Fruit fly (Drosophila melanogaster) whole organism, prepupa: ENCODE results near the gene CG14082.

ENCODE experiments used
- Blimp-1 ChIP-seq: fragments of 200-800 bp; sonication (Bioruptor generic); optimal IDR thresholded peaks from 3 replicates; lab custom pipeline; 2017; ENCODE audit warnings: missing biosample characterization, missing genetic modification characterization, mild to moderate bottlenecking, moderate library complexity, missing genetic modification reagents
- CG10669 ChIP-seq: fragments of 200-800 bp; sonication (Bioruptor generic); optimal IDR thresholded peaks from 3 replicates; lab custom pipeline; 2018; ENCODE audit warnings: missing biosample characterization, mild to moderate bottlenecking, missing genetic modification characterization, moderate library complexity
- CG11902 ChIP-seq: fragments of 200-800 bp; sonication (Bioruptor generic); optimal IDR thresholded peaks from 3 replicates; lab custom pipeline; 2016; ENCODE audit warnings: missing biosample characterization, missing genetic modification characterization
- CG1621 ChIP-seq: fragments of 200-800 bp; sonication (Bioruptor generic); optimal IDR thresholded peaks from 3 replicates; lab custom pipeline; 2018; ENCODE audit warnings: missing biosample characterization, mild to moderate bottlenecking, missing genetic modification characterization
- CG16779 ChIP-seq: fragments of 200-800 bp; sonication (Bioruptor generic); optimal IDR thresholded peaks from 3 replicates; lab custom pipeline; 2017; ENCODE audit warnings: missing biosample characterization, mild to moderate bottlenecking, missing genetic modification characterization
- CG3032 ChIP-seq: fragments of 200-800 bp; optimal IDR thresholded peaks from 2 replicates; lab custom pipeline; 2019; ENCODE audit warnings: missing biosample characterization, mild to moderate bottlenecking, missing genetic modification characterization, moderate library complexity
- CG31627 ChIP-seq: fragments of 200-800 bp; sonication (Bioruptor generic); optimal IDR thresholded peaks from 3 replicates; lab custom pipeline; 2016; ENCODE audit warnings: missing biosample characterization, missing genetic modification characterization
- CG32006 ChIP-seq: fragments of 200-800 bp; sonication (Bioruptor generic); optimal IDR thresholded peaks from 3 replicates; lab custom pipeline; 2017; ENCODE audit warnings: missing biosample characterization, mild to moderate bottlenecking, missing genetic modification characterization
- CG3919 ChIP-seq: fragments of 200-800 bp; sonication (Bioruptor generic); optimal IDR thresholded peaks from 3 replicates; lab custom pipeline; 2016; ENCODE audit warnings: missing biosample characterization, missing genetic modification characterization
- CG6808 ChIP-seq: fragments of 200-800 bp; sonication (Bioruptor generic); optimal IDR thresholded peaks from 3 replicates; lab custom pipeline; 2017; ENCODE audit warnings: missing biosample characterization, missing genetic modification characterization, mild to moderate bottlenecking, moderate library complexity, missing genetic modification reagents
- CG6854 ChIP-seq: fragments of 200-800 bp; sonication (Bioruptor generic); optimal IDR thresholded peaks from 2 replicates; lab custom pipeline; 2017; ENCODE audit warnings: missing biosample characterization, mild to moderate bottlenecking, missing genetic modification characterization
- CG7368 ChIP-seq: fragments of 200-800 bp; sonication (Bioruptor generic); optimal IDR thresholded peaks from 3 replicates; lab custom pipeline; 2016; ENCODE audit warnings: missing biosample characterization, missing genetic modification characterization
- CG8119 ChIP-seq: fragments of 200-800 bp; sonication (Bioruptor generic); IDR thresholded peaks from 3 replicates; pipeline ENCODE4 v1.3.6; 2022; ENCODE audit warnings: missing biosample characterization, missing genetic modification characterization
- CG8319 ChIP-seq: fragments of 200-800 bp; sonication (Bioruptor generic); optimal IDR thresholded peaks from 3 replicates; lab custom pipeline; 2016; ENCODE audit warnings: missing biosample characterization, missing genetic modification characterization
- CG9139 ChIP-seq: fragments of 200-800 bp; sonication (Bioruptor generic); optimal IDR thresholded peaks from 3 replicates; lab custom pipeline; 2017; ENCODE audit warnings: missing biosample characterization, mild to moderate bottlenecking, missing genetic modification characterization
- Eip75B ChIP-seq: fragments of 200-800 bp; sonication (Bioruptor generic); optimal IDR thresholded peaks from 3 replicates; lab custom pipeline; 2016; ENCODE audit warnings: missing biosample characterization, missing genetic modification characterization
- Eip78C ChIP-seq: fragments of 200-800 bp; sonication (Bioruptor generic); peaks from one replicate; lab custom pipeline; 2016; ENCODE audit warnings: missing biosample characterization, missing genetic modification characterization
- Eip93F ChIP-seq: fragments of 200-800 bp; sonication (Bioruptor generic); optimal IDR thresholded peaks from 2 replicates; lab custom pipeline; 2016; ENCODE audit warnings: missing biosample characterization, mild to moderate bottlenecking, missing genetic modification characterization
- Ets21C ChIP-seq: fragments of 200-800 bp; sonication (Bioruptor generic); optimal IDR thresholded peaks from 3 replicates; lab custom pipeline; 2016; ENCODE audit warnings: missing biosample characterization, missing genetic modification characterization
- Ets96B ChIP-seq: fragments of 200-800 bp; optimal IDR thresholded peaks from 2 replicates; lab custom pipeline; 2019; ENCODE audit warnings: missing biosample characterization, mild to moderate bottlenecking, missing genetic modification characterization, moderate library complexity
- Gug ChIP-seq: fragments of 200-800 bp; sonication (Bioruptor generic); IDR thresholded peaks from 2 replicates; pipeline ENCODE4 v1.3.6; 2022; ENCODE audit warnings: missing biosample characterization, missing genetic modification characterization
- Hr38 ChIP-seq: sonication (Bioruptor generic); optimal IDR thresholded peaks from 2 replicates; lab custom pipeline; 2016; ENCODE audit warnings: missing biosample characterization, missing genetic modification characterization
- Hr39 ChIP-seq: fragments of 200-800 bp; sonication (Bioruptor generic); optimal IDR thresholded peaks from 2 replicates; lab custom pipeline; 2016; ENCODE audit warnings: missing biosample characterization, missing genetic modification characterization
- Lpt ChIP-seq: fragments of 200-800 bp; sonication (Bioruptor generic); optimal IDR thresholded peaks from 3 replicates; lab custom pipeline; 2016; ENCODE audit warnings: missing biosample characterization, missing genetic modification characterization
- Met ChIP-seq: fragments of 200-800 bp; sonication (Bioruptor generic); optimal IDR thresholded peaks from 3 replicates; lab custom pipeline; 2016; ENCODE audit warnings: missing biosample characterization, missing genetic modification characterization
- OdsH ChIP-seq: fragments of 200-800 bp; sonication (Bioruptor generic); optimal IDR thresholded peaks from 3 replicates; lab custom pipeline; 2016; ENCODE audit warnings: missing biosample characterization, missing genetic modification characterization
- Smox ChIP-seq: fragments of 200-800 bp; sonication (Bioruptor generic); optimal IDR thresholded peaks from 3 replicates; lab custom pipeline; 2016; ENCODE audit warnings: missing biosample characterization, missing genetic modification characterization
- Sox102F ChIP-seq: fragments of 200-800 bp; sonication (Bioruptor generic); optimal IDR thresholded peaks from 2 replicates; lab custom pipeline; 2016; ENCODE audit warnings: missing biosample characterization, mild to moderate bottlenecking, missing genetic modification characterization
- achi ChIP-seq: fragments of 200-800 bp; sonication (Bioruptor generic); optimal IDR thresholded peaks from 3 replicates; lab custom pipeline; 2016; ENCODE audit warnings: missing biosample characterization, missing genetic modification characterization
- acj6 ChIP-seq: fragments of 200-800 bp; sonication (Bioruptor generic); optimal IDR thresholded peaks from 3 replicates; lab custom pipeline; 2016; ENCODE audit warnings: missing biosample characterization, missing genetic modification characterization
- cyc ChIP-seq: fragments of 200-800 bp; sonication (Bioruptor generic); optimal IDR thresholded peaks from 3 replicates; lab custom pipeline; 2016; ENCODE audit warnings: missing biosample characterization, missing genetic modification characterization
- dac ChIP-seq: fragments of 200-800 bp; sonication (Bioruptor generic); optimal IDR thresholded peaks from 2 replicates; lab custom pipeline; 2017; ENCODE audit warnings: missing biosample characterization, mild to moderate bottlenecking, missing genetic modification characterization
- dsx ChIP-seq: fragments of 200-800 bp; optimal IDR thresholded peaks from 3 replicates; lab custom pipeline; 2019; ENCODE audit warnings: missing biosample characterization, mild to moderate bottlenecking, missing genetic modification characterization, moderate library complexity; ENCODE audit not compliant: poor library complexity, severe bottlenecking
- eg ChIP-seq: fragments of 200-800 bp; sonication (Bioruptor generic); IDR thresholded peaks from 3 replicates; pipeline ENCODE4 v1.3.6; 2022; ENCODE audit warnings: missing biosample characterization, missing genetic modification characterization
- esn ChIP-seq: fragments of 200-800 bp; sonication (Bioruptor generic); optimal IDR thresholded peaks from 2 replicates; lab custom pipeline; 2016; ENCODE audit warnings: missing biosample characterization, mild to moderate bottlenecking, missing genetic modification characterization, moderate library complexity
- fd59A ChIP-seq: fragments of 200-800 bp; sonication (Bioruptor generic); optimal IDR thresholded peaks from 2 replicates; lab custom pipeline; 2017; ENCODE audit warnings: missing biosample characterization, mild to moderate bottlenecking, missing genetic modification characterization, missing genetic modification reagents
- fd85E ChIP-seq: fragments of 200-800 bp; sonication (Bioruptor generic); optimal IDR thresholded peaks from 3 replicates; lab custom pipeline; 2016; ENCODE audit warnings: missing biosample characterization, missing genetic modification characterization
- fkh ChIP-seq: fragments of 200-800 bp; sonication (Bioruptor generic); optimal IDR thresholded peaks from 3 replicates; lab custom pipeline; 2017; ENCODE audit warnings: missing biosample characterization, mild to moderate bottlenecking, missing genetic modification characterization, moderate library complexity
- lz ChIP-seq: fragments of 200-800 bp; sonication (Bioruptor generic); optimal IDR thresholded peaks from 3 replicates; lab custom pipeline; 2016; ENCODE audit warnings: missing biosample characterization, missing genetic modification characterization
- net ChIP-seq: fragments of 200-800 bp; sonication (Bioruptor generic); optimal IDR thresholded peaks from 3 replicates; lab custom pipeline; 2016; ENCODE audit warnings: missing biosample characterization, missing genetic modification characterization
- pdm3 ChIP-seq: fragments of 200-800 bp; sonication (Bioruptor generic); optimal IDR thresholded peaks from 3 replicates; lab custom pipeline; 2016; ENCODE audit warnings: missing biosample characterization, missing genetic modification characterization
- salr ChIP-seq, 2 experiments: fragments of 200-800 bp; sonication (Bioruptor generic); optimal IDR thresholded peaks; 3 replicates each; lab custom pipeline; 2016 to 2018; ENCODE audit warnings: missing biosample characterization in 2 of 2, missing genetic modification characterization in 2 of 2, mild to moderate bottlenecking in 1 of 2
- svp ChIP-seq: fragments of 200-800 bp; sonication (Bioruptor generic); peaks from one replicate; lab custom pipeline; 2016; ENCODE audit warnings: missing biosample characterization, missing genetic modification characterization
- topi ChIP-seq: fragments of 200-800 bp; sonication (Bioruptor generic); optimal IDR thresholded peaks from 3 replicates; lab custom pipeline; 2016; ENCODE audit warnings: missing biosample characterization, missing genetic modification characterization
- vri ChIP-seq: fragments of 200-800 bp; sonication (Bioruptor generic); optimal IDR thresholded peaks from 3 replicates; lab custom pipeline; 2016; ENCODE audit warnings: missing biosample characterization, mild to moderate bottlenecking, missing genetic modification characterization

The CG14082 gene

dm6 chr3L:19151938-19152517 lies 13.3 kb upstream of the CG14082 start:
- TF ChIP-seq Eip75B (GFP tag; lab: Kevin White, UChicago) = no peak
- TF ChIP-seq CG3919 = no peak
- no peak for TF ChIP-seq CG32006 (GFP tag; lab: Kevin White, UChicago)
- no peak for TF ChIP-seq Sox102F (GFP tag; lab: Kevin White, UChicago)
- peak; percentile 42 for TF ChIP-seq Eip78C (GFP tag; lab: Kevin White, UChicago)
- no peak for TF ChIP-seq fkh (GFP tag; lab: Kevin White, UChicago)
- TF ChIP-seq Hr39 (GFP tag; lab: Kevin White, UChicago) = peak; percentile 5
- no peak for TF ChIP-seq topi (GFP tag; lab: Kevin White, UChicago)
- TF ChIP-seq Lpt = no peak
- no peak for TF ChIP-seq esn (GFP tag; lab: Kevin White, UChicago)
- TF ChIP-seq fd85E (GFP tag; lab: Kevin White, UChicago) = no peak
- no peak for TF ChIP-seq acj6
- TF ChIP-seq CG11902 (GFP tag; lab: Kevin White, UChicago) = no peak
- no peak for TF ChIP-seq dac (GFP tag; lab: Kevin White, UChicago)
- TF ChIP-seq OdsH (GFP tag; lab: Kevin White, UChicago) = no peak
- no peak for TF ChIP-seq net
- no peak for TF ChIP-seq Ets96B (tag; lab: Kevin White, UChicago)
- no peak for TF ChIP-seq CG9139 (GFP tag; lab: Kevin White, UChicago)
- TF ChIP-seq CG1621 (tag; lab: Kevin White, UChicago) = no peak
- peak; percentile 30 for TF ChIP-seq svp (GFP tag; lab: Kevin White, UChicago)
- no peak for TF ChIP-seq CG10669 (GFP tag; lab: Kevin White, UChicago)
- peak; percentile 15 for TF ChIP-seq Smox (GFP tag; lab: Kevin White, UChicago)
- no peak for TF ChIP-seq CG31627 (GFP tag; lab: Kevin White, UChicago)
- TF ChIP-seq Met (GFP tag; lab: Kevin White, UChicago) = no peak
- no peak for TF ChIP-seq CG7368 (GFP tag; lab: Kevin White, UChicago)
- no peak for TF ChIP-seq Ets21C (GFP tag; lab: Kevin White, UChicago)
- no peak for TF ChIP-seq CG6808
- TF ChIP-seq CG3032 (tag; lab: Kevin White, UChicago) = no peak
- no peak for TF ChIP-seq Gug

dm6 chr3L:19150987-19151386 lies 12.2 kb upstream of the CG14082 start:
- TF ChIP-seq CG8119 (GFP tag; lab: Robert Waterston, UW) (no peak), Blimp-1 (GFP tag; lab: Kevin White, UChicago) (no peak), CG6808 (no peak), CG16779 (tag; lab: Kevin White, UChicago) (no peak), OdsH (GFP tag; lab: Kevin White, UChicago) (no peak), CG1621 (tag; lab: Kevin White, UChicago) (no peak), svp (GFP tag; lab: Kevin White, UChicago) (no peak), Ets96B (tag; lab: Kevin White, UChicago) (no peak), fkh (GFP tag; lab: Kevin White, UChicago) (no peak), Eip78C (GFP tag; lab: Kevin White, UChicago) (no peak), salr (GFP tag; optimal IDR thresholded peaks at IDR 0.05; lab: Kevin White, UChicago) (no peak), vri (no peak), CG32006 (GFP tag; lab: Kevin White, UChicago) (no peak), Lpt (no peak), topi (GFP tag; lab: Kevin White, UChicago) (no peak), Smox (GFP tag; lab: Kevin White, UChicago) (no peak)

dm6 chr3L:19147169-19147568 lies 8.4 kb upstream of the CG14082 start:
- TF ChIP-seq net (no peak), CG31627 (GFP tag; lab: Kevin White, UChicago) (no peak), Blimp-1 (GFP tag; lab: Kevin White, UChicago) (no peak), svp (GFP tag; lab: Kevin White, UChicago) (peak; percentile 40), cyc (GFP tag; lab: Kevin White, UChicago) (no peak), esn (GFP tag; lab: Kevin White, UChicago) (peak; percentile 9), Eip75B (GFP tag; lab: Kevin White, UChicago) (no peak), Hr38 (no peak), CG8119 (GFP tag; lab: Robert Waterston, UW) (no peak), Eip93F (no peak), achi (peak; percentile 20), Gug (no peak), dsx (GFP tag; lab: Kevin White, UChicago) (no peak), Ets96B (tag; lab: Kevin White, UChicago) (no peak), fd85E (GFP tag; lab: Kevin White, UChicago) (no peak), CG8319 (GFP tag; lab: Kevin White, UChicago) (no peak), CG6854 (GFP tag; lab: Kevin White, UChicago) (no peak), CG3919 (no peak), lz (no peak), CG6808 (no peak), pdm3 (GFP tag; lab: Kevin White, UChicago) (no peak), fd59A (no peak), CG10669 (GFP tag; lab: Kevin White, UChicago) (no peak), eg (GFP tag; lab: Robert Waterston, UW) (no peak), OdsH (GFP tag; lab: Kevin White, UChicago) (no peak)
